Fruit fly (Drosophila melanogaster): Measurements from ENCODE around the gene CG7091.

dm6 chr3R:12957388-12957787 lies 20.4 kb upstream of the CG7091 start:
- TF ChIP-seq CG1620 (GFP tag; optimal IDR thresholded peaks at IDR 0.05) (no peak), Mnt (GFP tag; optimal IDR thresholded peaks at IDR 0.05) (no peak), CG7045 (GFP tag; optimal IDR thresholded peaks at IDR 0.05) (no peak), toe (GFP tag; optimal IDR thresholded peaks at IDR 0.05) (no peak), kay (GFP tag; ENCODE audit: borderline replicate concordance) (no peak), ovo (GFP tag; optimal IDR thresholded peaks at IDR 0.05) (no peak), CG11617 (GFP tag; optimal IDR thresholded peaks at IDR 0.05) (no peak), CG7101 (tag; optimal IDR thresholded peaks at IDR 0.05) (no peak), cnc (optimal IDR thresholded peaks at IDR 0.05) (no peak), cic (GFP tag; optimal IDR thresholded peaks at IDR 0.05) (no peak), CG5204 (GFP tag; optimal IDR thresholded peaks at IDR 0.05) (no peak), pad (GFP tag; optimal IDR thresholded peaks at IDR 0.05) (no peak)

Measured in whole organism, adult.